Worm (Caenorhabditis elegans): ENCODE measurements around the gene Y43F8B.7.

DNA sequence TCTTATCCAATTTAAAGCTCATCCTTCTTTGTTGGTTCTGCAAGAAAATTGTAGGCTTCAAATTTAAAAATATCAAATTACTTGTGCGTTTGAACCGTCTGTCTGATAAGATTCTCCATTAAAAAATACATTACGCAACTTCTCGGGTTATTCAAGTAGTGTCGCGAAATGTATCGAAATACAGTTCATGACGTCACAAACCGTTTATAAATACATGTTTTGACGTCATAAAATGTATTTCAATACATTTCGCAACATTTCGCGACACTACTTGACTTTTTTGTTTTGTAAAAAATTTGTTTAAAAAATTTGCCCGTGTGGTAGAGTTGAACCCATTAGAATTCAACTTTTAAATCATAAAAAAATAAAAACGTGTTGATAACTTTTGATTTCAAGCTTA is 47.0 kb upstream of the Y43F8B.7 start:
- TF ChIP-seq tab-1 (GFP tag; IDR thresholded peaks at IDR 0.05) (no peak), klf-2 (GFP tag; conservative IDR thresholded peaks at IDR 0.05) (no peak), ztf-29 (GFP tag; IDR thresholded peaks at IDR 0.05) (no peak), T22C8.4 (GFP tag; IDR thresholded peaks at IDR 0.05) (no peak), ztf-23 (GFP tag; IDR thresholded peaks at IDR 0.05) (no peak), flt-1 (GFP tag; IDR thresholded peaks at IDR 0.05) (no peak), ref-1 (GFP tag; conservative IDR thresholded peaks at IDR 0.05) (no peak), cog-1 (tag; optimal IDR thresholded peaks at IDR 0.05) (no peak), med-1 (GFP tag; optimal IDR thresholded peaks at IDR 0.05; ENCODE audit: insufficient read depth) (no peak)
